Fruit fly (Drosophila melanogaster): ENCODE data around the gene CG11837.

DNA sequence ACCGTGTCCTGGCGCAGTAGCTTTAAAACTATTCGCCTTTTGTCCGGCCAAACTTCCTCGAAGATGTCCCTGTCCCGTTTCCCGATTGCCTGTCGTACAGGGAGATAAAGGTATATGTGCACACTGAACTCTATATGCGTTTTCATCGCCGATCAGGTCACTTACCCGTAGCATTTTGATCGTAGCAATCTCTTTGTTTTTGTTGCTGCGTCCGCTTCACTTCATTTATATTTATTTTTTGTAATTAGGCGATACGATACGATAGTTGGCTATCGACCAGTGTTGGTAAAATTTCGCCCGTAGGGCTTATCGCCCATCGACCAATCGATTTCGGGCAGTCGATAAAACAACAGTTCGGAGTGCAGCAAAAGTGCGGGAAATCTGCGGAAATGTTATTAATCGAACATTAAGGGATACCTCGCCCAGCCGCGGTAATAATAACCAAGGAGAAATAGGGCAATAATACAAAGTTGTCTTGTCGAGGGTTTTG, 13.5 kb downstream of the CG11837 start, which contains the start of the genes Cul5 and Bicra:
- no peak for TF ChIP-seq Mrtf (GFP tag; IDR thresholded peaks at IDR 0.05)
- TF ChIP-seq jing (GFP tag; optimal IDR thresholded peaks at IDR 0.05) = no peak
- TF ChIP-seq CrebB (tag; optimal IDR thresholded peaks at IDR 0.05) = no peak
- no peak for TF ChIP-seq Spps (tag; optimal IDR thresholded peaks at IDR 0.05)
- no peak for TF ChIP-seq CG8478 (optimal IDR thresholded peaks at IDR 0.05)

Data from whole organism, embryonic.